Worm (Caenorhabditis elegans) whole organism, L2 larva: ENCODE results near the gene F59A6.3.

ENCODE experiments used
- C34F6.9 ChIP-seq: fragments of 150-350 bp; optimal IDR thresholded peaks from 2 replicates; lab custom pipeline; 2014; ENCODE audit warnings: missing biosample characterization, missing genetic modification characterization
- F13H6.1 ChIP-seq: sonication (generic microtip); optimal IDR thresholded peaks from 2 replicates; lab custom pipeline; 2016; ENCODE audit warnings: missing genetic modification characterization, missing compliant biosample characterization
- R02D3.7 ChIP-seq: fragments of 150-350 bp; optimal IDR thresholded peaks from 2 replicates; lab custom pipeline; 2014; ENCODE audit warnings: missing biosample characterization, missing genetic modification characterization
- Y55F3AM.14 ChIP-seq: fragments of 200-800 bp; sonication (Bioruptor generic); optimal IDR thresholded peaks from 2 replicates; lab custom pipeline; 2018; ENCODE audit warnings: mild to moderate bottlenecking, missing genetic modification characterization, missing compliant biosample characterization
- ZK546.5 ChIP-seq: sonication (generic microtip); optimal IDR thresholded peaks from 2 replicates; lab custom pipeline; 2017; ENCODE audit warnings: missing biosample characterization, missing genetic modification characterization
- alr-1 ChIP-seq: fragments of 150-350 bp; optimal IDR thresholded peaks from 2 replicates; lab custom pipeline; 2014; ENCODE audit warnings: missing biosample characterization, missing genetic modification characterization
- aly-2 ChIP-seq: fragments of 150-350 bp; optimal IDR thresholded peaks from 2 replicates; lab custom pipeline; 2014; ENCODE audit warnings: missing biosample characterization, missing genetic modification characterization
- ama-1 ChIP-seq: fragments of 150-350 bp; optimal IDR thresholded peaks from 2 replicates; lab custom pipeline; 2018; ENCODE audit warnings: inconsistent platforms
- blmp-1 ChIP-seq: sonication (generic microtip); optimal IDR thresholded peaks from 2 replicates; lab custom pipeline; 2017; ENCODE audit warnings: missing genetic modification characterization, mild to moderate bottlenecking, missing compliant biosample characterization, antibody characterized with exemption, moderate library complexity; ENCODE audit not compliant: insufficient read depth
- ceh-16 ChIP-seq: fragments of 150-350 bp; optimal IDR thresholded peaks from 2 replicates; lab custom pipeline; 2014; ENCODE audit warnings: missing biosample characterization, missing genetic modification characterization
- ceh-82 ChIP-seq: fragments of 150-350 bp; optimal IDR thresholded peaks from 2 replicates; lab custom pipeline; 2014; ENCODE audit warnings: missing biosample characterization, missing genetic modification characterization
- crh-2 ChIP-seq: sonication (generic microtip); optimal IDR thresholded peaks from 2 replicates; lab custom pipeline; 2017; ENCODE audit warnings: missing biosample characterization, missing genetic modification characterization
- dmd-4 ChIP-seq: sonication (generic microtip); optimal IDR thresholded peaks from 2 replicates; lab custom pipeline; 2017; ENCODE audit warnings: missing biosample characterization, missing genetic modification characterization
- egl-27 ChIP-seq: sonication (generic microtip); optimal IDR thresholded peaks from 3 replicates; lab custom pipeline; 2017; ENCODE audit warnings: missing biosample characterization, missing genetic modification reagents, missing genetic modification characterization
- elt-1 ChIP-seq: fragments of 150-350 bp; optimal IDR thresholded peaks from 2 replicates; lab custom pipeline; 2014; ENCODE audit warnings: missing biosample characterization, missing genetic modification characterization
- fos-1 ChIP-seq: fragments of 150-350 bp; optimal IDR thresholded peaks from 2 replicates; lab custom pipeline; 2014; ENCODE audit warnings: missing biosample characterization, missing genetic modification characterization
- gmeb-1 ChIP-seq: fragments of 150-350 bp; optimal IDR thresholded peaks from 2 replicates; lab custom pipeline; 2014; ENCODE audit warnings: missing biosample characterization, missing genetic modification characterization
- lin-11 ChIP-seq: fragments of 150-350 bp; sonication (generic microtip); optimal IDR thresholded peaks from 2 replicates; lab custom pipeline; 2014; ENCODE audit warnings: missing biosample characterization, missing genetic modification characterization, inconsistent platforms, mixed read lengths
- lin-13 ChIP-seq: fragments of 150-350 bp; optimal IDR thresholded peaks from 2 replicates; lab custom pipeline; 2014; ENCODE audit warnings: missing biosample characterization, missing genetic modification reagents, missing genetic modification characterization
- lsy-2 ChIP-seq, 2 experiments: fragments of 150-350 bp in 1 of 2; sonication (generic microtip) in 1 of 2; optimal IDR thresholded peaks; 2 replicates each; lab custom pipeline; 2014 to 2017; ENCODE audit warnings: missing biosample characterization in 2 of 2, missing genetic modification characterization in 2 of 2
- mbf-1 ChIP-seq: sonication (generic microtip); optimal IDR thresholded peaks from 2 replicates; lab custom pipeline; 2017; ENCODE audit warnings: missing biosample characterization, missing genetic modification characterization
- mdl-1 ChIP-seq, 2 experiments: fragments of 150-350 bp in 1 of 2; sonication (generic microtip) in 1 of 2; optimal IDR thresholded peaks; 2 replicates each; lab custom pipeline; 2017; ENCODE audit warnings: missing biosample characterization in 2 of 2, missing genetic modification characterization in 2 of 2
- nhr-10 ChIP-seq: sonication (generic microtip); optimal IDR thresholded peaks from 2 replicates; lab custom pipeline; 2017; ENCODE audit warnings: missing biosample characterization, missing genetic modification characterization
- nhr-11 ChIP-seq: fragments of 150-350 bp; optimal IDR thresholded peaks from 2 replicates; lab custom pipeline; 2014; ENCODE audit warnings: missing biosample characterization, missing genetic modification characterization
- nhr-129 ChIP-seq: fragments of 150-350 bp; optimal IDR thresholded peaks from 2 replicates; lab custom pipeline; 2014; ENCODE audit warnings: missing biosample characterization, missing genetic modification characterization
- nhr-21 ChIP-seq: fragments of 150-350 bp; optimal IDR thresholded peaks from 2 replicates; lab custom pipeline; 2014; ENCODE audit warnings: missing biosample characterization, missing genetic modification characterization
- nhr-23 ChIP-seq: fragments of 150-350 bp; optimal IDR thresholded peaks from 2 replicates; lab custom pipeline; 2014; ENCODE audit warnings: missing biosample characterization, missing genetic modification reagents, missing genetic modification characterization
- nhr-237 ChIP-seq: fragments of 150-350 bp; optimal IDR thresholded peaks from 2 replicates; lab custom pipeline; 2014; ENCODE audit warnings: missing biosample characterization, missing genetic modification characterization
- nhr-25 ChIP-seq: fragments of 150-350 bp; sonication (generic microtip); optimal IDR thresholded peaks from 3 replicates; lab custom pipeline; 2014; ENCODE audit warnings: missing biosample characterization, missing genetic modification characterization
- nhr-6 ChIP-seq: fragments of 150-350 bp; optimal IDR thresholded peaks from 2 replicates; lab custom pipeline; 2014; ENCODE audit warnings: missing biosample characterization, missing genetic modification characterization
- nhr-77 ChIP-seq: fragments of 150-350 bp; optimal IDR thresholded peaks from 2 replicates; lab custom pipeline; 2014; ENCODE audit warnings: missing biosample characterization, missing genetic modification characterization
- sem-4 ChIP-seq: fragments of 150-350 bp; optimal IDR thresholded peaks from 2 replicates; lab custom pipeline; 2014; ENCODE audit warnings: missing biosample characterization, missing genetic modification reagents, missing genetic modification characterization
- skn-1 ChIP-seq: sonication (generic microtip); optimal IDR thresholded peaks from 2 replicates; lab custom pipeline; 2017; ENCODE audit warnings: missing biosample characterization, missing genetic modification characterization
- sma-9 ChIP-seq, 2 experiments: fragments of 150-350 bp in 1 of 2; sonication (generic microtip) in 1 of 2; optimal IDR thresholded peaks; 2 replicates each; lab custom pipeline; 2014 to 2016; ENCODE audit warnings: missing genetic modification characterization in 2 of 2, mild to moderate bottlenecking in 1 of 2, missing biosample characterization in 1 of 2, missing compliant biosample characterization in 1 of 2, missing genetic modification reagents in 1 of 2, moderate library complexity in 1 of 2
- snpc-4 ChIP-seq: fragments of 150-350 bp; optimal IDR thresholded peaks from 2 replicates; lab custom pipeline; 2014; ENCODE audit warnings: missing biosample characterization, missing genetic modification characterization
- unc-39 ChIP-seq: fragments of 150-350 bp; optimal IDR thresholded peaks from 2 replicates; lab custom pipeline; 2014; ENCODE audit warnings: missing biosample characterization, missing genetic modification characterization
- unc-55 ChIP-seq: fragments of 150-350 bp; sonication (generic microtip); optimal IDR thresholded peaks from 3 replicates; lab custom pipeline; 2014; ENCODE audit warnings: missing biosample characterization, missing genetic modification reagents, missing genetic modification characterization
- unc-62 ChIP-seq: fragments of 150-350 bp; optimal IDR thresholded peaks from 2 replicates; lab custom pipeline; 2014; ENCODE audit warnings: missing biosample characterization, missing genetic modification reagents, missing genetic modification characterization
- zag-1 ChIP-seq: fragments of 150-350 bp; optimal IDR thresholded peaks from 2 replicates; lab custom pipeline; 2014; ENCODE audit warnings: missing biosample characterization, missing genetic modification characterization
- ztf-1 ChIP-seq: fragments of 200-800 bp; sonication (Bioruptor generic); conservative IDR thresholded peaks from 2 replicates; pipeline ENCODE4 v1.3.6; 2022; ENCODE audit warnings: missing genetic modification characterization, missing compliant biosample characterization
- ztf-11 ChIP-seq: sonication (generic microtip); optimal IDR thresholded peaks from 2 replicates; lab custom pipeline; 2017; ENCODE audit warnings: missing biosample characterization, missing genetic modification characterization
- ztf-4 ChIP-seq: fragments of 150-350 bp; optimal IDR thresholded peaks from 2 replicates; lab custom pipeline; 2014; ENCODE audit warnings: missing biosample characterization, missing genetic modification characterization

F59A6.3 gene

ce11 chrII:4974448-4974951, 33.6 kb upstream of the F59A6.3 start:
- TF ChIP-seq nhr-77 (tag; lab: Kevin White, UChicago), result no peak
- TF ChIP-seq R02D3.7 (tag; lab: Kevin White, UChicago), result no peak
- no peak for TF ChIP-seq mbf-1
- no peak for TF ChIP-seq dmd-4 (tag; lab: Kevin White, UChicago)
- TF ChIP-seq egl-27, result no peak
- TF ChIP-seq alr-1 (tag; lab: Kevin White, UChicago), result no peak
- no peak for TF ChIP-seq ZK546.5 (tag; lab: Kevin White, UChicago)
- no peak for TF ChIP-seq F13H6.1
- no peak for TF ChIP-seq Y55F3AM.14 (GFP tag; lab: Kevin White, UChicago)

ce11 chrII:4975311-4975710, 32.8 kb upstream of the F59A6.3 start:
- TF ChIP-seq sem-4 (tag; lab: Kevin White, UChicago), result no peak
- no peak for TF ChIP-seq lsy-2 (tag; optimal IDR thresholded peaks at IDR 0.05; lab: Kevin White, UChicago)
- no peak for TF ChIP-seq ztf-1 (GFP tag; lab: Robert Waterston, UW)
- TF ChIP-seq elt-1 (tag; lab: Kevin White, UChicago), result no peak
- TF ChIP-seq ama-1 (lab: Kevin White, UChicago), result no peak
- TF ChIP-seq snpc-4 (tag; lab: Kevin White, UChicago), result no peak
- TF ChIP-seq blmp-1 (tag; lab: Kevin White, UChicago), result no peak

- TF ChIP-seq unc-55 (GFP tag; lab: Kevin White, UChicago) (no peak), elt-1 (tag; lab: Kevin White, UChicago) (peak; percentile 16), ceh-16 (peak; percentile 90), zag-1 (tag; lab: Kevin White, UChicago) (no peak)
Measured at ce11 chrII:4981682-4982404, 26.3 kb upstream of the F59A6.3 start.

ce11 chrII:4984151-4984550, 24.0 kb upstream of the F59A6.3 start:
- TF ChIP-seq nhr-6 (no peak), blmp-1 (tag; lab: Kevin White, UChicago) (no peak), unc-62 (GFP tag; lab: Kevin White, UChicago) (no peak), nhr-129 (tag; lab: Kevin White, UChicago) (no peak), crh-2 (tag; lab: Kevin White, UChicago) (no peak), nhr-25 (tag; lab: Kevin White, UChicago) (no peak), lsy-2 (tag; optimal IDR thresholded peaks at IDR 0.05; lab: Kevin White, UChicago) (no peak), ceh-82 (no peak), ama-1 (lab: Kevin White, UChicago) (no peak), nhr-10 (tag; lab: Kevin White, UChicago) (no peak)
- TF ChIP-seq, all 48 proteins: peak for 0

ce11 chrII:4985961-4986503, 22.1 kb upstream of the F59A6.3 start:
- peak; percentile 40 for TF ChIP-seq nhr-129 (tag; lab: Kevin White, UChicago)
- no peak for TF ChIP-seq snpc-4 (tag; lab: Kevin White, UChicago)
- no peak for TF ChIP-seq C34F6.9 (tag; lab: Kevin White, UChicago)
- peak; percentile 32 for TF ChIP-seq nhr-25 (tag; lab: Kevin White, UChicago)
- no peak for TF ChIP-seq gmeb-1
- no peak for TF ChIP-seq ztf-1 (GFP tag; lab: Robert Waterston, UW)
- TF ChIP-seq mdl-1 (tag; optimal IDR thresholded peaks at IDR 0.05; lab: Kevin White, UChicago), result no peak
- peak; percentile 58 for TF ChIP-seq ceh-16
- no peak for TF ChIP-seq nhr-6
- no peak for TF ChIP-seq mbf-1
- no peak for TF ChIP-seq skn-1 (tag; lab: Kevin White, UChicago)
- TF ChIP-seq nhr-11 (tag; lab: Kevin White, UChicago), result no peak
- TF ChIP-seq ceh-82, result no peak
- TF ChIP-seq nhr-21 (tag; lab: Kevin White, UChicago), result no peak
- no peak for TF ChIP-seq ztf-4
- TF ChIP-seq nhr-23 (tag; lab: Kevin White, UChicago), result no peak
- no peak for TF ChIP-seq lin-13
- no peak for TF ChIP-seq fos-1 (tag; lab: Kevin White, UChicago)
- no peak for TF ChIP-seq nhr-10 (tag; lab: Kevin White, UChicago)
- TF ChIP-seq unc-39 (tag; lab: Kevin White, UChicago), result no peak
- no peak for TF ChIP-seq sem-4 (tag; lab: Kevin White, UChicago)
- TF ChIP-seq alr-1 (tag; lab: Kevin White, UChicago), result no peak
- TF ChIP-seq zag-1 (tag; lab: Kevin White, UChicago), result no peak
- no peak for TF ChIP-seq ztf-11 (tag; lab: Kevin White, UChicago)
- no peak for TF ChIP-seq lin-11 (tag; lab: Kevin White, UChicago)
- TF ChIP-seq nhr-237 (tag; lab: Kevin White, UChicago), result no peak
- TF ChIP-seq ZK546.5 (tag; lab: Kevin White, UChicago), result no peak
- TF ChIP-seq unc-62 (GFP tag; lab: Kevin White, UChicago), result no peak
- peak; percentile 49 for TF ChIP-seq sma-9 (GFP tag; optimal IDR thresholded peaks at IDR 0.05; lab: Kevin White, UChicago)
- no peak for TF ChIP-seq sma-9 (tag; optimal IDR thresholded peaks at IDR 0.05; lab: Kevin White, UChicago)
- TF ChIP-seq aly-2 (tag; lab: Kevin White, UChicago), result no peak
